Fruit fly (Drosophila melanogaster) whole organism, adult: ENCODE measurements around the gene REPTOR.

Source experiments
- CG14711 ChIP-seq: fragments of 200-800 bp; sonication (Bioruptor generic); optimal IDR thresholded peaks from 2 replicates; lab custom pipeline; 2018; ENCODE audit warnings: missing biosample characterization, mild to moderate bottlenecking, missing genetic modification characterization, moderate library complexity
- CG33017 ChIP-seq: fragments of 200-800 bp; sonication (Bioruptor generic); optimal IDR thresholded peaks from 2 replicates; lab custom pipeline; 2018; ENCODE audit warnings: missing biosample characterization, mild to moderate bottlenecking, missing genetic modification characterization, moderate library complexity
- CG5204 ChIP-seq: fragments of 200-800 bp; sonication (Bioruptor generic); optimal IDR thresholded peaks from 2 replicates; lab custom pipeline; 2016; ENCODE audit warnings: missing biosample characterization, missing genetic modification characterization
- Crg-1 ChIP-seq: fragments of 200-800 bp; sonication (Bioruptor generic); optimal IDR thresholded peaks from 2 replicates; lab custom pipeline; 2016; ENCODE audit warnings: missing biosample characterization, missing genetic modification characterization
- Mnt ChIP-seq: fragments of 200-800 bp; sonication (Bioruptor generic); optimal IDR thresholded peaks from 2 replicates; lab custom pipeline; 2016; ENCODE audit warnings: missing biosample characterization, mild to moderate bottlenecking, missing genetic modification characterization
- cic ChIP-seq: fragments of 200-800 bp; sonication (Bioruptor generic); optimal IDR thresholded peaks from 2 replicates; lab custom pipeline; 2017; ENCODE audit warnings: missing biosample characterization, mild to moderate bottlenecking, missing genetic modification characterization, moderate library complexity
- cnc ChIP-seq, 2 experiments: fragments of >200 bp; optimal IDR thresholded peaks; 2 replicates each; lab custom pipeline; 2017
- kay ChIP-seq: fragments of 200-800 bp; sonication (Bioruptor generic); peaks from one replicate; lab custom pipeline; 2016; ENCODE audit warnings: missing biosample characterization, missing genetic modification characterization, borderline replicate concordance
- pad ChIP-seq: fragments of 200-800 bp; sonication (Bioruptor generic); optimal IDR thresholded peaks from 3 replicates; lab custom pipeline; 2017; ENCODE audit warnings: missing biosample characterization, missing genetic modification characterization, mild to moderate bottlenecking, moderate library complexity, missing genetic modification reagents

DNA sequence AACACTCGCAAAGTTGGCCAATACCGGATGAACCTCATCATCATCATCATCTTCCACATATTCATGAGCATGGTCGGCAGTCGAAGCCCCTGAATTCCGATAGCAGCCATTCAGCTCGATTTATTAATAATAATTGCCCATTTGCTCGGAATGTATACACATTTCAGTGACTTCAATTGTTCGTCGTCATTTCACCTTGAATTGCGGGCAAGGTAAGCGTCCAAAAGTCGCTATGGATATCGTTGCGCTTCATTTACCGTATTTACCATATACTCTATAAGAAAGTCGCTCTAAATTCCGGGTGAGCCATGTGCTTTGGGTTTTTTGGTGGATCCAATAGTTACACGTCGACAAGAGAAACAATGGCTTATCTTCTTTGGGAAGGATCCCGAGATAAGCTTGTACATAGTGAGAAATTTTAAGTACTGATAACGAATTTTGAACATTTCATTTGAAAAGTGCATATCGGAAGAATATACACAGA lies 43.4 kb upstream of the REPTOR start:
- TF ChIP-seq pad (GFP tag; lab: Kevin White, UChicago) (peak; percentile 30), Crg-1 (no peak), CG33017 (peak; percentile 11), cnc (optimal IDR thresholded peaks at IDR 0.05; lab: Kevin White, UChicago) (no peak), CG5204 (GFP tag; lab: Kevin White, UChicago) (no peak), kay (GFP tag; lab: Kevin White, UChicago) (no peak), CG14711 (tag; lab: Kevin White, UChicago) (peak; percentile 37), cic (GFP tag; lab: Kevin White, UChicago) (no peak), Mnt (peak; percentile 43)
